Worm (Caenorhabditis elegans) whole organism, L4 larva: Measurements from ENCODE around the gene C50C3.5.

Experiments used
- T20F7.1 ChIP-seq: fragments of 200-800 bp; sonication (Bioruptor generic); optimal IDR thresholded peaks from 2 replicates; lab custom pipeline; 2018; ENCODE audit warnings: mild to moderate bottlenecking, missing genetic modification characterization, missing compliant biosample characterization
- ama-1 ChIP-seq: fragments of 150-350 bp; optimal IDR thresholded peaks from 2 replicates; lab custom pipeline; 2014; ENCODE audit warnings: inconsistent platforms, mixed read lengths
- ceh-44 ChIP-seq: fragments of 200-800 bp; sonication (Bioruptor generic); IDR thresholded peaks from 2 replicates; pipeline ENCODE4 v1.3.6; 2022; ENCODE audit warnings: missing genetic modification reagents, missing genetic modification characterization, missing compliant biosample characterization
- dpl-1 ChIP-seq: fragments of 150-350 bp; optimal IDR thresholded peaks from 2 replicates; lab custom pipeline; 2014; ENCODE audit warnings: missing biosample characterization, missing genetic modification reagents, missing genetic modification characterization
- lin-1 ChIP-seq: fragments of 200-800 bp; sonication (Bioruptor generic); IDR thresholded peaks from 2 replicates; pipeline ENCODE4 v1.3.6; 2022; ENCODE audit warnings: missing genetic modification reagents, missing genetic modification characterization, missing compliant biosample characterization
- lin-13 ChIP-seq: fragments of 150-350 bp; optimal IDR thresholded peaks from 2 replicates; lab custom pipeline; 2014; ENCODE audit warnings: missing biosample characterization, missing genetic modification reagents, missing genetic modification characterization
- nhr-237 ChIP-seq: sonication (generic microtip); optimal IDR thresholded peaks from 2 replicates; lab custom pipeline; 2017; ENCODE audit warnings: missing biosample characterization, missing genetic modification characterization
- nhr-28 ChIP-seq: fragments of 150-350 bp; optimal IDR thresholded peaks from 2 replicates; lab custom pipeline; 2014; ENCODE audit warnings: missing biosample characterization, missing genetic modification characterization
- skn-1 ChIP-seq: fragments of 150-350 bp; optimal IDR thresholded peaks from 2 replicates; lab custom pipeline; 2014; ENCODE audit warnings: missing biosample characterization, missing genetic modification characterization
- unc-39 ChIP-seq: sonication (generic microtip); optimal IDR thresholded peaks from 2 replicates; lab custom pipeline; 2017; ENCODE audit warnings: missing biosample characterization, missing genetic modification characterization

ce11 chrIII:8216224-8216623 lies 37.2 kb downstream of the C50C3.5 start, which contains the start of gene unc-86:
- no peak for TF ChIP-seq skn-1 (tag; lab: Kevin White, UChicago)
- TF ChIP-seq unc-39 (tag; lab: Kevin White, UChicago), result no peak
- TF ChIP-seq lin-1, result no peak
- TF ChIP-seq T20F7.1, result no peak
- no peak for TF ChIP-seq dpl-1 (GFP tag; lab: Kevin White, UChicago)
- no peak for TF ChIP-seq ama-1 (lab: Kevin White, UChicago)
- TF ChIP-seq ceh-44 (GFP tag; lab: Robert Waterston, UW), result no peak
- TF ChIP-seq nhr-237 (tag; lab: Kevin White, UChicago), result no peak
- TF ChIP-seq lin-13, result no peak
- no peak for TF ChIP-seq nhr-28 (tag; lab: Kevin White, UChicago)
